Worm (Caenorhabditis elegans): ENCODE results near the gene cept-2.
A peak's percentile ranks its signal among the peaks of the same experiment; 100 is the strongest.

Gene cept-2

ce11 chrV:14322743-14323142 is 24.8 kb upstream of the cept-2 start, which contains the start of gene F47B8.3:
TSS of gene F47B8.3 (minus strand) at chrV:14323003.
- TF ChIP-seq ceh-2 (tag; optimal IDR thresholded peaks at IDR 0.05): no peak
- TF ChIP-seq nfya-1 (tag; optimal IDR thresholded peaks at IDR 0.05): peak; percentile 13

DNA sequence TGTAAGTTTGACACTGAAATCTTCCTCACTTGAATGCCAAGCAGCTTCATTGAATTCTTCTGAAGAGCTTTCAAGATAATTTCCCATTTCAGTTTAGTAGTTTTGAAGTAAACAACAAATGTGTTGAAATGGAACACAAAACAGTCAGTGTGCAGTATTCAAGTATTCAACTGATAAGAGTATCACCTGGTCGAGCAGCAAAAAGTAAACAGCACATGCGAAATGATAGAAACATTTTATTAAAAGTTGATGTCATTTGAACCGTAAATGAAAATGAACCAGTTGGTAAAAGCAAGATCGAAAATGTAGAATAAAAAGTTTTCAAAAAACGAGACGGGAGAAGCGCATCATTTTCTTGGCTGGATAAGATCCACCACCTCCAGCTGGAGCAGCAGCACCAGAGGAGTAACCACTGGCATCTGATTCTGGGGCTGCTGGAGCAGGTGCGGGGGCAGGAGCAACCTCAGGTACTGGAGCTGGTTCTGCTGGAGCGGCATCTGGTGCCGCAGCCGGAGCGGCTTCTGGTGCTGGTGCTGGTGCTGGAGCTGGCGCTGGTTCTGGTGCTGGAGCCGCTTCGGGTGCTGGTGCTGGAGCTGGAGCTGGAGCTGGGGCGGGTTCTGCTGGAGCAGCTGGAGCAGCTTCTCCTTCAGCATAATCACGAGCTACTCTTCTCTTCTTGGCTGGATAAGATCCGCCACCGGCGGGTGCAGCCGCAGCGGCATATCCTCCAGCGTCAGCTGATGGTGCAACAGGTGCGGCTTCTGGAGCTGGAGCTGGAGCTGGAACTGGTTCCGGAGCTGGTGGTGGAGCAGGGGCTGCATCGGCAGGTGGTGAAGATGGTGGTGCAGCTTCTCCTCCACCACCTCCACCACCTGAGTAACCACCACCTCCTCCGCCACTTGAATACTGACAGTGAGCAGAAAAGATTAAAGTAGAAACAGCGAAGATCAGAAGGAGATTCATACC is 22.8 kb upstream of the cept-2 start, which contains the start of the genes F47B8.4 and F47B8.18:
Gene F47B8.4 (minus strand): TSS at position 172 of the 966 bp plus-strand sequence.
Gene F47B8.18 (minus strand): TSS at position 963 of the 966 bp plus-strand sequence.
- peak; percentile 42 for TF ChIP-seq elt-4 (tag; optimal IDR thresholded peaks at IDR 0.05)
- TF ChIP-seq K02D7.2 (tag; optimal IDR thresholded peaks at IDR 0.05): no peak
- no peak for TF ChIP-seq odd-2 (tag; optimal IDR thresholded peaks at IDR 0.05)
- no peak for TF ChIP-seq ceh-30 (tag; optimal IDR thresholded peaks at IDR 0.05)
- peak; percentile 4 for TF ChIP-seq pag-3 (tag; optimal IDR thresholded peaks at IDR 0.05; ENCODE audit: borderline replicate concordance)
- no peak for TF ChIP-seq ceh-2 (tag; optimal IDR thresholded peaks at IDR 0.05)

ce11 chrV:14327776-14328175 is 19.8 kb upstream of the cept-2 start, which contains the start of gene F47B8.5:
TSS of gene F47B8.5 (minus strand) at chrV:14327876.
- no peak for TF ChIP-seq pat-9 (tag; optimal IDR thresholded peaks at IDR 0.05)
- TF ChIP-seq ceh-2 (tag; optimal IDR thresholded peaks at IDR 0.05): no peak
- TF ChIP-seq elt-4 (tag; optimal IDR thresholded peaks at IDR 0.05): no peak
- TF ChIP-seq mec-3 (tag; optimal IDR thresholded peaks at IDR 0.05; ENCODE audit: borderline replicate concordance): no peak
- no peak for TF ChIP-seq ztf-16 (tag; optimal IDR thresholded peaks at IDR 0.05)
- TF ChIP-seq ceh-14 (tag; optimal IDR thresholded peaks at IDR 0.05): no peak
- TF ChIP-seq Y22D7AL.16 (tag; optimal IDR thresholded peaks at IDR 0.05): no peak
- TF ChIP-seq zip-5 (tag; optimal IDR thresholded peaks at IDR 0.05): no peak
- no peak for TF ChIP-seq lim-6 (tag; optimal IDR thresholded peaks at IDR 0.05)
- no peak for TF ChIP-seq ttx-3 (tag; optimal IDR thresholded peaks at IDR 0.05)
- TF ChIP-seq ceh-30 (tag; optimal IDR thresholded peaks at IDR 0.05): no peak
- no peak for TF ChIP-seq sdc-2 (tag; optimal IDR thresholded peaks at IDR 0.05)
- no peak for TF ChIP-seq pqm-1 (tag; optimal IDR thresholded peaks at IDR 0.05)
- no peak for TF ChIP-seq ceh-22 (tag; optimal IDR thresholded peaks at IDR 0.05)
- no peak for TF ChIP-seq eyg-1 (tag; optimal IDR thresholded peaks at IDR 0.05)

- TF ChIP-seq fkh-6 (tag; optimal IDR thresholded peaks at IDR 0.05): no peak
- no peak for TF ChIP-seq ztf-16 (tag; optimal IDR thresholded peaks at IDR 0.05)
- TF ChIP-seq syd-9 (tag; optimal IDR thresholded peaks at IDR 0.05): no peak
- TF ChIP-seq ahr-1 (tag; optimal IDR thresholded peaks at IDR 0.05): no peak
- TF ChIP-seq hlh-13 (GFP tag; optimal IDR thresholded peaks at IDR 0.05): no peak
- no peak for TF ChIP-seq unc-86 (tag; optimal IDR thresholded peaks at IDR 0.05)
- TF ChIP-seq ceh-34 (tag; optimal IDR thresholded peaks at IDR 0.05): no peak
- no peak for TF ChIP-seq ceh-48 (tag; optimal IDR thresholded peaks at IDR 0.05)
- no peak for TF ChIP-seq K02D7.2 (tag; optimal IDR thresholded peaks at IDR 0.05)
- TF ChIP-seq eyg-1 (tag; optimal IDR thresholded peaks at IDR 0.05): no peak
- no peak for TF ChIP-seq che-1 (tag; optimal IDR thresholded peaks at IDR 0.05)
- no peak for TF ChIP-seq F13H6.1 (tag; optimal IDR thresholded peaks at IDR 0.05)
- TF ChIP-seq gmeb-2 (tag; optimal IDR thresholded peaks at IDR 0.05): no peak
Observed at ce11 chrV:14328806-14329205, 18.8 kb upstream of the cept-2 start, which contains the start of gene pepm-1. TSS of gene pepm-1 (plus strand) at chrV:14329106.

- TF ChIP-seq T23F11.4 (GFP tag; optimal IDR thresholded peaks at IDR 0.05): no peak
- no peak for TF ChIP-seq elt-2 (tag; optimal IDR thresholded peaks at IDR 0.05)
- no peak for TF ChIP-seq pqm-1 (tag; optimal IDR thresholded peaks at IDR 0.05)
- TF ChIP-seq ceh-45 (GFP tag; IDR thresholded peaks at IDR 0.05): no peak
- no peak for TF ChIP-seq lim-6 (tag; optimal IDR thresholded peaks at IDR 0.05)
- TF ChIP-seq K02D7.2 (tag; optimal IDR thresholded peaks at IDR 0.05): no peak
- TF ChIP-seq che-1 (tag; optimal IDR thresholded peaks at IDR 0.05): no peak
- no peak for TF ChIP-seq hlh-8 (tag; optimal IDR thresholded peaks at IDR 0.05)
- no peak for TF ChIP-seq zip-5 (tag; optimal IDR thresholded peaks at IDR 0.05)
- TF ChIP-seq fax-1 (tag; optimal IDR thresholded peaks at IDR 0.05): no peak
- no peak for TF ChIP-seq pros-1 (tag; optimal IDR thresholded peaks at IDR 0.05)
- TF ChIP-seq unc-42 (tag; optimal IDR thresholded peaks at IDR 0.05): no peak
- TF ChIP-seq C08G9.2 (tag; optimal IDR thresholded peaks at IDR 0.05): no peak
- no peak for TF ChIP-seq fkh-6 (tag; optimal IDR thresholded peaks at IDR 0.05)
- no peak for TF ChIP-seq eyg-1 (tag; optimal IDR thresholded peaks at IDR 0.05)
- TF ChIP-seq nhr-232 (tag; optimal IDR thresholded peaks at IDR 0.05): no peak
- no peak for TF ChIP-seq ceh-24 (tag; optimal IDR thresholded peaks at IDR 0.05)
- TF ChIP-seq rnt-1 (tag; optimal IDR thresholded peaks at IDR 0.05): no peak
- no peak for TF ChIP-seq unc-3 (GFP tag; conservative IDR thresholded peaks at IDR 0.05)
- no peak for TF ChIP-seq unc-3 (tag; optimal IDR thresholded peaks at IDR 0.05)
Observed at ce11 chrV:14331477-14331876, 16.1 kb upstream of the cept-2 start, which contains the start of gene F47B8.8. TSS of gene F47B8.8 (plus strand) at chrV:14331733.

Data from whole organism, late embryonic.